ENCODE assay signal across 2 fruit fly cellular contexts in genomic region chr3L:15243484-15243883, dm6.
TF ChIP-seq lines count a peak whose summit lies in the region.

No protein-coding gene starts in this region.

- no peak for TF ChIP-seq CTCF in whole organism, embryonic (GFP tag; optimal IDR thresholded peaks at IDR 0.05; lab: Kevin White, UChicago)

TF ChIP-seq in whole organism, embryonic, 481 proteins besides CTCF, POLR2A, EP300 and RAD21:
- TF ChIP-seq Vsx1 (GFP tag; optimal IDR thresholded peaks at IDR 0.05; lab: Kevin White, UChicago) (no peak), chinmo (GFP tag; IDR thresholded peaks at IDR 0.05; lab: Robert Waterston, UW; ENCODE audit: partially characterized antibody) (0 out of 4 replicates have a peak, but pooled peaks have one; percentile 55), CG7556 (GFP tag; optimal IDR thresholded peaks at IDR 0.05; lab: Kevin White, UChicago) (no peak), CG9215 (GFP tag; IDR thresholded peaks at IDR 0.05; lab: Robert Waterston, UW) (no peak), sr (GFP tag; IDR thresholded peaks at IDR 0.05; lab: Robert Waterston, UW) (0 out of 3 replicates have a peak, but pooled peaks have one; percentile 36), Med (GFP tag; lab: Kevin White, UChicago) (peak; percentile 55), al (GFP tag; IDR thresholded peaks at IDR 0.05; lab: Robert Waterston, UW) (no peak), chm (GFP tag; IDR thresholded peaks at IDR 0.05; lab: Robert Waterston, UW) (no peak), tio (GFP tag; optimal IDR thresholded peaks at IDR 0.05; lab: Kevin White, UChicago) (no peak), Ada2b (GFP tag; IDR thresholded peaks at IDR 0.05; lab: Robert Waterston, UW) (no peak), Meics (GFP tag; optimal IDR thresholded peaks at IDR 0.05; lab: Kevin White, UChicago) (no peak), CG2678 (tag; optimal IDR thresholded peaks at IDR 0.05; lab: Kevin White, UChicago) (no peak), Poxn (GFP tag; IDR thresholded peaks at IDR 0.05; lab: Robert Waterston, UW) (no peak), Spps (tag; optimal IDR thresholded peaks at IDR 0.05; lab: Kevin White, UChicago) (no peak), Ets65A (GFP tag; lab: Kevin White, UChicago) (peak; percentile 88), vvl (GFP tag; IDR thresholded peaks at IDR 0.05; lab: Robert Waterston, UW) (peak; percentile 48; the same call in 1 of the 2 replicates), lab (GFP tag; optimal IDR thresholded peaks at IDR 0.05; lab: Kevin White, UChicago) (no peak), salm (tag; optimal IDR thresholded peaks at IDR 0.05; lab: Kevin White, UChicago) (no peak), CkIIα-i1 (GFP tag; IDR thresholded peaks at IDR 0.05; lab: Robert Waterston, UW) (no peak), eve (GFP tag; optimal IDR thresholded peaks at IDR 0.05; lab: Kevin White, UChicago) (no peak), CG12769 (tag; optimal IDR thresholded peaks at IDR 0.05; lab: Kevin White, UChicago) (peak; percentile 51), sd (tag; optimal IDR thresholded peaks at IDR 0.05; lab: Kevin White, UChicago) (peak; percentile 46), abd-A (tag; optimal IDR thresholded peaks at IDR 0.05; lab: Kevin White, UChicago) (peak; percentile 37), CG32767 (GFP tag; IDR thresholded peaks at IDR 0.05; lab: Robert Waterston, UW) (no peak)

TF ChIP-seq in whole organism, prepupa, 60 proteins besides CTCF, POLR2A, EP300 and RAD21:
- TF ChIP-seq CG11762 (GFP tag; optimal IDR thresholded peaks at IDR 0.05; lab: Kevin White, UChicago; ENCODE audit: insufficient read depth) = no peak
- peak; percentile 4 for TF ChIP-seq CG6276 (GFP tag; optimal IDR thresholded peaks at IDR 0.05; lab: Kevin White, UChicago)
TF ChIP-seq in whole organism, prepupa: peak in this region for 1.
